Fruit fly (Drosophila melanogaster) whole organism, embryonic: ENCODE data around the gene CG13299.

ENCODE experiments used
- B-H2 ChIP-seq: fragments of 200-800 bp; sonication (Bioruptor generic); optimal IDR thresholded peaks from 2 replicates; lab custom pipeline; 2018; ENCODE audit warnings: missing biosample characterization, mild to moderate bottlenecking, missing genetic modification characterization
- BEAF-32 ChIP-seq: fragments of 200-800 bp; sonication (Bioruptor generic); optimal IDR thresholded peaks from 3 replicates; lab custom pipeline; 2017; ENCODE audit warnings: missing biosample characterization, missing genetic modification characterization, mild to moderate bottlenecking, moderate library complexity, missing genetic modification reagents
- C15 ChIP-seq: fragments of 200-800 bp; sonication (Bioruptor generic); IDR thresholded peaks from 3 replicates; pipeline ENCODE4 v1.3.6; 2022; ENCODE audit warnings: missing biosample characterization, missing genetic modification characterization
- CG10366 ChIP-seq: fragments of 200-800 bp; sonication (Bioruptor generic); IDR thresholded peaks from 2 replicates; pipeline ENCODE4 v1.3.6; 2022; ENCODE audit warnings: missing biosample characterization, missing genetic modification characterization
- CG10979 ChIP-seq: fragments of 200-800 bp; sonication (Bioruptor generic); optimal IDR thresholded peaks from 2 replicates; lab custom pipeline; 2018; ENCODE audit warnings: missing biosample characterization, mild to moderate bottlenecking, missing genetic modification characterization, moderate library complexity
- CG11398 ChIP-seq: fragments of 200-800 bp; sonication (Bioruptor generic); optimal IDR thresholded peaks from 2 replicates; lab custom pipeline; 2016; ENCODE audit warnings: missing biosample characterization, missing genetic modification characterization
- CG11456 ChIP-seq: fragments of 200-800 bp; sonication (Bioruptor generic); IDR thresholded peaks from 3 replicates; pipeline ENCODE4 v1.3.6; 2022; ENCODE audit warnings: missing biosample characterization, missing genetic modification characterization
- CG11504 ChIP-seq: fragments of 200-800 bp; sonication (Bioruptor generic); optimal IDR thresholded peaks from 3 replicates; lab custom pipeline; 2019; ENCODE audit warnings: missing biosample characterization, mild to moderate bottlenecking, missing genetic modification characterization, moderate library complexity
- CG11723 ChIP-seq: fragments of 200-800 bp; sonication (Bioruptor generic); optimal IDR thresholded peaks from 2 replicates; lab custom pipeline; 2017; ENCODE audit warnings: missing biosample characterization, mild to moderate bottlenecking, missing genetic modification characterization
- CG12744 ChIP-seq: fragments of 200-800 bp; sonication (Bioruptor generic); optimal IDR thresholded peaks from 2 replicates; lab custom pipeline; 2016; ENCODE audit warnings: missing biosample characterization, missing genetic modification characterization
- CG14050 ChIP-seq: fragments of 200-800 bp; sonication (Bioruptor generic); IDR thresholded peaks from 3 replicates; pipeline ENCODE4 v1.3.6; 2022; ENCODE audit warnings: missing biosample characterization, missing genetic modification characterization
- CG14860 ChIP-seq: fragments of 200-800 bp; sonication (Bioruptor generic); IDR thresholded peaks from 3 replicates; pipeline ENCODE4 v1.3.6; 2022; ENCODE audit warnings: missing biosample characterization, missing genetic modification characterization; ENCODE audit not compliant: partially characterized antibody
- CG1647 ChIP-seq: fragments of 200-800 bp; sonication (Bioruptor generic); optimal IDR thresholded peaks from 3 replicates; lab custom pipeline; 2016; ENCODE audit warnings: missing biosample characterization, missing genetic modification characterization
- CG17359 ChIP-seq: fragments of 200-800 bp; sonication (Bioruptor generic); optimal IDR thresholded peaks from 3 replicates; lab custom pipeline; 2018; ENCODE audit warnings: missing biosample characterization, mild to moderate bottlenecking, missing genetic modification characterization, moderate library complexity
- CG17361 ChIP-seq: fragments of 200-800 bp; sonication (Bioruptor generic); IDR thresholded peaks from 3 replicates; pipeline ENCODE4 v1.3.6; 2022; ENCODE audit warnings: missing biosample characterization, missing genetic modification characterization
- CG31224 ChIP-seq: fragments of 200-800 bp; sonication (Bioruptor generic); IDR thresholded peaks from 2 replicates; pipeline ENCODE4 v1.3.6; 2022; ENCODE audit warnings: missing biosample characterization, missing genetic modification characterization
- CG31441 ChIP-seq: fragments of 200-800 bp; sonication (Bioruptor generic); IDR thresholded peaks from 2 replicates; pipeline ENCODE4 v1.3.6; 2022; ENCODE audit warnings: missing biosample characterization, missing genetic modification characterization
- CG34376 ChIP-seq: fragments of 200-800 bp; sonication (Bioruptor generic); optimal IDR thresholded peaks from 2 replicates; lab custom pipeline; 2018; ENCODE audit warnings: missing biosample characterization, mild to moderate bottlenecking, missing genetic modification characterization
- CG4282 ChIP-seq: fragments of 200-800 bp; sonication (Bioruptor generic); optimal IDR thresholded peaks from 2 replicates; lab custom pipeline; 2016; ENCODE audit warnings: missing biosample characterization, missing genetic modification characterization
- CG5180 ChIP-seq: fragments of 200-800 bp; sonication (Bioruptor generic); optimal IDR thresholded peaks from 3 replicates; lab custom pipeline; 2017; ENCODE audit warnings: missing biosample characterization, missing genetic modification characterization, mild to moderate bottlenecking, moderate library complexity, missing genetic modification reagents
- CG5953 ChIP-seq: fragments of 200-800 bp; sonication (Bioruptor generic); IDR thresholded peaks from 2 replicates; pipeline ENCODE4 v1.3.6; 2022; ENCODE audit warnings: missing biosample characterization, missing genetic modification characterization
- CG6254 ChIP-seq: fragments of 200-800 bp; sonication (Bioruptor generic); optimal IDR thresholded peaks from 3 replicates; lab custom pipeline; 2017; ENCODE audit warnings: mild to moderate bottlenecking, missing biosample characterization, missing genetic modification reagents, missing genetic modification characterization
- CG6654 ChIP-seq: fragments of 200-800 bp; sonication (Bioruptor generic); optimal IDR thresholded peaks from 2 replicates; lab custom pipeline; 2017; ENCODE audit warnings: missing biosample characterization, mild to moderate bottlenecking, missing genetic modification characterization
- CG7556 ChIP-seq: fragments of 200-800 bp; sonication (Bioruptor generic); optimal IDR thresholded peaks from 2 replicates; lab custom pipeline; 2017; ENCODE audit warnings: missing biosample characterization, mild to moderate bottlenecking, missing genetic modification characterization
- CG8281 ChIP-seq: fragments of 200-800 bp; sonication (Bioruptor generic); optimal IDR thresholded peaks from 2 replicates; lab custom pipeline; 2018; ENCODE audit warnings: missing biosample characterization, mild to moderate bottlenecking, missing genetic modification characterization, moderate library complexity
- H15 ChIP-seq: fragments of 200-800 bp; sonication (Bioruptor generic); IDR thresholded peaks from 3 replicates; pipeline ENCODE4 v1.3.6; 2022; ENCODE audit warnings: missing biosample characterization, missing genetic modification characterization
- MESR4 ChIP-seq: fragments of 200-800 bp; sonication (Bioruptor generic); optimal IDR thresholded peaks from 2 replicates; lab custom pipeline; 2018; ENCODE audit warnings: missing biosample characterization, mild to moderate bottlenecking, missing genetic modification characterization, moderate library complexity
- Mrtf ChIP-seq: fragments of 200-800 bp; sonication (Bioruptor generic); IDR thresholded peaks from 3 replicates; pipeline ENCODE4 v1.3.6; 2022; ENCODE audit warnings: missing biosample characterization, missing genetic modification characterization
- Xbp1 ChIP-seq: fragments of 200-800 bp; sonication (Bioruptor generic); optimal IDR thresholded peaks from 3 replicates; lab custom pipeline; 2016; ENCODE audit warnings: missing biosample characterization, mild to moderate bottlenecking, missing genetic modification characterization
- abd-A ChIP-seq: fragments of 200-800 bp; sonication (Bioruptor generic); optimal IDR thresholded peaks from 3 replicates; lab custom pipeline; 2019; ENCODE audit warnings: missing biosample characterization, mild to moderate bottlenecking, missing genetic modification characterization, moderate library complexity
- ac ChIP-seq: fragments of 200-800 bp; sonication (Bioruptor generic); optimal IDR thresholded peaks from 3 replicates; lab custom pipeline; 2017; ENCODE audit warnings: missing biosample characterization, mild to moderate bottlenecking, missing genetic modification characterization
- br ChIP-seq: fragments of >200 bp; optimal IDR thresholded peaks from 2 replicates; lab custom pipeline; 2017
- bsh ChIP-seq, 2 experiments: fragments of 200-800 bp; sonication (Bioruptor generic); optimal IDR thresholded peaks; 2 replicates each; lab custom pipeline; 2017 to 2018; ENCODE audit warnings: mild to moderate bottlenecking in 2 of 2, missing biosample characterization in 2 of 2, missing genetic modification characterization in 2 of 2, moderate library complexity in 1 of 2
- cas ChIP-seq: fragments of 200-800 bp; sonication (Bioruptor generic); IDR thresholded peaks from 2 replicates; pipeline ENCODE4 v1.3.6; 2022; ENCODE audit warnings: missing biosample characterization, missing genetic modification characterization
- disco-r ChIP-seq: fragments of 200-800 bp; sonication (Bioruptor generic); optimal IDR thresholded peaks from 2 replicates; lab custom pipeline; 2016; ENCODE audit warnings: missing biosample characterization, missing genetic modification characterization
- ewg ChIP-seq: fragments of 200-800 bp; sonication (Bioruptor generic); optimal IDR thresholded peaks from 3 replicates; lab custom pipeline; 2017; ENCODE audit warnings: mild to moderate bottlenecking, missing biosample characterization, missing genetic modification reagents, missing genetic modification characterization
- gce ChIP-seq: fragments of 200-800 bp; sonication (Bioruptor generic); IDR thresholded peaks from 3 replicates; pipeline ENCODE4 v1.3.6; 2022; ENCODE audit warnings: missing biosample characterization, missing genetic modification characterization
- gem ChIP-seq: fragments of 200-800 bp; sonication (Bioruptor generic); optimal IDR thresholded peaks from 2 replicates; lab custom pipeline; 2019; ENCODE audit warnings: missing biosample characterization, mild to moderate bottlenecking, missing genetic modification characterization, moderate library complexity
- maf-S ChIP-seq: fragments of 200-800 bp; sonication (Bioruptor generic); optimal IDR thresholded peaks from 2 replicates; lab custom pipeline; 2016; ENCODE audit warnings: missing biosample characterization, missing genetic modification characterization
- peb ChIP-seq: fragments of 200-800 bp; sonication (Bioruptor generic); IDR thresholded peaks from 2 replicates; pipeline ENCODE4 v1.3.6; 2022; ENCODE audit warnings: missing biosample characterization, missing genetic modification characterization
- pfk ChIP-seq: fragments of 200-800 bp; sonication (Bioruptor generic); optimal IDR thresholded peaks from 2 replicates; lab custom pipeline; 2018; ENCODE audit warnings: missing biosample characterization, mild to moderate bottlenecking, missing genetic modification characterization, moderate library complexity
- prd ChIP-seq, 3 experiments: fragments of >200 bp in 2 of 3; fragments of 200-800 bp in 1 of 3; sonication (Bioruptor generic) in 1 of 3; optimal IDR thresholded peaks in 2 of 3; IDR thresholded peaks in 1 of 3; 2 replicates in 2 of 3; 3 replicates in 1 of 3; pipeline versions ENCODE4 v1.3.6 to Lab custom; 2017 to 2022; ENCODE audit warnings: missing biosample characterization in 1 of 3, missing genetic modification characterization in 1 of 3
- pum ChIP-seq: fragments of 200-800 bp; sonication (Bioruptor generic); optimal IDR thresholded peaks from 2 replicates; lab custom pipeline; 2016; ENCODE audit warnings: missing biosample characterization, missing genetic modification characterization
- seq ChIP-seq: fragments of 200-800 bp; sonication (Bioruptor generic); IDR thresholded peaks from 2 replicates; pipeline ENCODE4 v1.3.6; 2022; ENCODE audit warnings: missing biosample characterization, missing genetic modification characterization
- stwl ChIP-seq: fragments of 200-800 bp; sonication (Bioruptor generic); optimal IDR thresholded peaks from 3 replicates; lab custom pipeline; 2018; ENCODE audit warnings: missing biosample characterization, mild to moderate bottlenecking, missing genetic modification characterization, moderate library complexity
- tll ChIP-seq, 2 experiments: fragments of 200-800 bp in 1 of 2; fragments of >200 bp in 1 of 2; sonication (Bioruptor generic) in 1 of 2; optimal IDR thresholded peaks; 2 replicates each; lab custom pipeline; 2017 to 2019; ENCODE audit warnings: missing biosample characterization in 2 of 2, missing genetic modification characterization in 2 of 2, mild to moderate bottlenecking in 1 of 2, moderate library complexity in 1 of 2
- vvl ChIP-seq: fragments of 200-800 bp; sonication (Bioruptor generic); IDR thresholded peaks from 2 replicates; pipeline ENCODE4 v1.3.6; 2022; ENCODE audit warnings: missing biosample characterization, missing genetic modification characterization
- z ChIP-seq: fragments of 200-800 bp; sonication (Bioruptor generic); IDR thresholded peaks from 3 replicates; pipeline ENCODE4 v1.3.6; 2022; ENCODE audit warnings: missing biosample characterization, missing genetic modification characterization
- zfh2 ChIP-seq: fragments of 200-800 bp; sonication (Bioruptor generic); optimal IDR thresholded peaks from 2 replicates; lab custom pipeline; 2016; ENCODE audit warnings: missing biosample characterization, missing genetic modification characterization

The CG13299 gene

dm6 chr3L:6270283-6270682 is 38.1 kb upstream of the CG13299 start (continued):
- TF ChIP-seq prd (optimal IDR thresholded peaks at IDR 0.05; lab: Kevin White, UChicago), result no peak
- no peak for TF ChIP-seq prd (GFP tag; IDR thresholded peaks at IDR 0.05; lab: Robert Waterston, UW)
- no peak for TF ChIP-seq CG4282 (GFP tag; lab: Kevin White, UChicago)
- no peak for TF ChIP-seq CG14860 (GFP tag; lab: Robert Waterston, UW)
- peak; percentile 26 for TF ChIP-seq gem (tag; lab: Kevin White, UChicago)

dm6 chr3L:6269003-6269402 is 36.8 kb upstream of the CG13299 start:
- TF ChIP-seq gce (GFP tag; lab: Robert Waterston, UW) (no peak), CG12744 (GFP tag; lab: Kevin White, UChicago) (no peak), disco-r (no peak), vvl (GFP tag; lab: Robert Waterston, UW) (no peak), z (GFP tag; lab: Robert Waterston, UW) (no peak), B-H2 (GFP tag; lab: Kevin White, UChicago) (no peak), CG34376 (no peak), maf-S (no peak), CG14050 (no peak), CG1647 (GFP tag; lab: Kevin White, UChicago) (no peak), CG31441 (0 out of 2 replicates have a peak, but pooled peaks have one; percentile 34), tll (GFP tag; optimal IDR thresholded peaks at IDR 0.05; lab: Kevin White, UChicago) (no peak), CG11398 (GFP tag; lab: Kevin White, UChicago) (no peak), stwl (tag; lab: Kevin White, UChicago) (no peak), pfk (GFP tag; lab: Kevin White, UChicago) (no peak), ewg (GFP tag; lab: Kevin White, UChicago) (peak; percentile 0), peb (GFP tag; lab: Robert Waterston, UW) (no peak), CG6254 (GFP tag; lab: Kevin White, UChicago) (no peak), CG11456 (GFP tag; lab: Robert Waterston, UW) (no peak), abd-A (tag; lab: Kevin White, UChicago) (no peak), br (lab: Kevin White, UChicago) (no peak), CG17361 (0 out of 3 replicates have a peak, but pooled peaks have one; percentile 10), CG7556 (no peak), CG31224 (GFP tag; lab: Robert Waterston, UW) (no peak), CG5953 (GFP tag; lab: Robert Waterston, UW) (no peak), CG8281 (tag; lab: Kevin White, UChicago) (no peak), CG6654 (GFP tag; lab: Kevin White, UChicago) (no peak), CG10366 (GFP tag; lab: Robert Waterston, UW) (0 out of 2 replicates have a peak, but pooled peaks have one; percentile 9), C15 (GFP tag; lab: Robert Waterston, UW) (no peak), MESR4 (GFP tag; lab: Kevin White, UChicago) (no peak), cas (no peak), CG5180 (GFP tag; lab: Kevin White, UChicago) (no peak), BEAF-32 (no peak), CG17359 (tag; lab: Kevin White, UChicago) (no peak), ac (GFP tag; lab: Kevin White, UChicago) (no peak), zfh2 (GFP tag; lab: Kevin White, UChicago) (no peak), Xbp1 (GFP tag; lab: Kevin White, UChicago) (no peak), CG10979 (tag; lab: Kevin White, UChicago) (no peak), seq (GFP tag; lab: Robert Waterston, UW) (no peak), bsh (GFP tag; optimal IDR thresholded peaks at IDR 0.05; lab: Kevin White, UChicago) (no peak), CG11504 (peak; percentile 32), H15 (GFP tag; lab: Robert Waterston, UW) (no peak), CG11723 (GFP tag; lab: Kevin White, UChicago) (no peak), pum (GFP tag; lab: Kevin White, UChicago) (no peak), Mrtf (GFP tag; lab: Robert Waterston, UW) (no peak)
